Worm (Caenorhabditis elegans) whole organism, early embryonic: ENCODE results near the gene gba-1.
"Not testable (repeated sequence)": the region's sequence is repeated elsewhere in the genome, so short reads cannot be mapped to it uniquely, and the experiment has no call there.

Source experiments
- ama-1 ChIP-seq: fragments of 150-350 bp; optimal IDR thresholded peaks from 2 replicates; lab custom pipeline; 2014
- ceh-13 ChIP-seq: fragments of 200-800 bp; sonication (Bioruptor generic); optimal IDR thresholded peaks from 2 replicates; lab custom pipeline; 2018; ENCODE audit warnings: mild to moderate bottlenecking, missing genetic modification characterization, missing compliant biosample characterization
- flt-1 ChIP-seq: fragments of 200-800 bp; sonication (Bioruptor generic); IDR thresholded peaks from 2 replicates; pipeline ENCODE4 v1.3.6; 2022; ENCODE audit warnings: missing genetic modification characterization, missing compliant biosample characterization
- hmg-4 ChIP-seq: fragments of 200-800 bp; sonication (Bioruptor generic); optimal IDR thresholded peaks from 2 replicates; lab custom pipeline; 2018; ENCODE audit warnings: mild to moderate bottlenecking, missing genetic modification characterization, missing compliant biosample characterization
- pes-1 ChIP-seq: fragments of 200-800 bp; sonication (Bioruptor generic); IDR thresholded peaks from 2 replicates; pipeline ENCODE4 v1.3.6; 2022; ENCODE audit warnings: missing genetic modification reagents, missing genetic modification characterization, missing compliant biosample characterization
- scrt-1 ChIP-seq: fragments of 200-800 bp; sonication (Bioruptor generic); IDR thresholded peaks from 2 replicates; pipeline ENCODE4 v1.3.6; 2022; ENCODE audit warnings: missing genetic modification characterization, missing compliant biosample characterization

ce11 chrII:2153708-2154107, 22.8 kb upstream of the gba-1 start, which contains the start of gene math-18:
- not testable (repeated sequence) for TF ChIP-seq ama-1 (lab: Kevin White, UChicago); pes-1 (GFP tag; lab: Robert Waterston, UW); hmg-4 (GFP tag; lab: Kevin White, UChicago); flt-1 (GFP tag; lab: Robert Waterston, UW); ceh-13 (GFP tag; lab: Kevin White, UChicago); scrt-1
